Fruit fly (Drosophila melanogaster) Kc167 (cell line): Measurements from ENCODE around the gene Hel89B.
A peak's percentile ranks its signal among the peaks of the same experiment; 100 is the strongest.

Source experiments
- Myc ChIP-seq: fragments of >200 bp; optimal IDR thresholded peaks from 2 replicates; lab custom pipeline; 2017; ENCODE audit warnings: missing external identifiers
- Sin3A ChIP-seq: fragments of >200 bp; optimal IDR thresholded peaks from 2 replicates; lab custom pipeline; 2018; ENCODE audit warnings: missing external identifiers
- h ChIP-seq: fragments of >200 bp; optimal IDR thresholded peaks from 3 replicates; lab custom pipeline; 2018; ENCODE audit warnings: missing external identifiers
- insv ChIP-seq: fragments of >200 bp; optimal IDR thresholded peaks from 3 replicates; lab custom pipeline; 2018; ENCODE audit warnings: missing external identifiers
- psq ChIP-seq: fragments of >200 bp; optimal IDR thresholded peaks from 2 replicates; lab custom pipeline; 2017; ENCODE audit warnings: missing external identifiers
- ttk ChIP-seq: sonication (Bioruptor generic); optimal IDR thresholded peaks from 2 replicates; lab custom pipeline; 2017; ENCODE audit warnings: missing external identifiers

dm6 chr3R:15974235-15974634 lies 1.1 kb downstream of the Hel89B start:
- TF ChIP-seq h (lab: Kevin White, UChicago) (no peak), psq (lab: Kevin White, UChicago) (no peak), ttk (peak; percentile 30), insv (lab: Kevin White, UChicago) (no peak), Sin3A (lab: Kevin White, UChicago) (no peak), Myc (lab: Kevin White, UChicago) (no peak)
